Worm (Caenorhabditis elegans): Measurements from ENCODE around the gene ipp-5.
A peak's percentile ranks its signal among the peaks of the same experiment; 100 is the strongest.

Gene ipp-5

DNA sequence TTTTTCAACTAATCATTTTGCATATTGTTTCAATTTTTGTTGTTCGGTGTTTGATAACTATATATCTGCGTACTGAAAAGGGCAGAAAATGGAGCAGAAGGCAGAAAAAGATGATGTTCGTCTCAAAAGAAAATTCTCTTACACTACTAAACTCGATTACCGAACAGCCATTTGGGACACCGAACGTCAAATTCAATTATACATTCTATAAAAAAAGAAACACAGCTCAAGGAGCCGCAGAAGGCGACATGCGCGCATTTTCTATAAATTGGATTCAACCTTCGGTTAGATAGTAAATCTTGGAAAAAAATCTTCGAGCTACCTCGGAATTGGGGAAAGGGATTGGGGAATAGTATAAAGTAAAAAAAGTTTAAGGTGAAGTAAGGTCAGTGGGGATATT, 48.0 kb upstream of the ipp-5 start:
- TF ChIP-seq unc-62 (GFP tag; optimal IDR thresholded peaks at IDR 0.05) (no peak), ztf-3 (GFP tag; optimal IDR thresholded peaks at IDR 0.05) (no peak), aptf-3 (GFP tag; IDR thresholded peaks at IDR 0.05) (no peak), rcor-1 (GFP tag; IDR thresholded peaks at IDR 0.05) (no peak)

DNA sequence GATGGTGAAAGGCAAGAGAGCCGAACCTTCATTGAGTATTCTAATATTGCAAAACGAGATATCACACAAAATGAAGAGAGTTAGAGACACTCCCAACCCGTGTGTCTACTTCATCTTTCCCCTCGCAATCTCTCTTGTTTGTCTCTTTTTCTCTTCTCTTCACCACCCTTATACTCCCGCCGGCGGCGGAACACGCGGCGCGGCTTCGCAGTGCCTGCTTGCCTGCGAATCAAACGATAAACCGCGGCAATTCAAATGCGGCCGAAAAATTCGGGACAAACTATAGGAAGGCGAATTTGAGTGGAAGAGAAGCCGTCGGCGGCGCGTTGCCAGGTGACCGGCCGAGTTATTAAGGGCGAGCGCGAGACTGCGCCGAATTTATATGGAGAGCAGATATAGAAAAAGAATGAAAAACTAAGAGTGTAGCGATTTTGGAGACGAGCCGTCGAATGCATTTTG, 46.7 kb upstream of the ipp-5 start, which contains the start of gene klp-13:
klp-13 (plus strand) TSS at position 409 of the 459 bp plus-strand sequence.
- TF ChIP-seq hlh-12 (tag; optimal IDR thresholded peaks at IDR 0.05) (no peak), pha-4 (tag; optimal IDR thresholded peaks at IDR 0.05) (no peak), B0261.1 (tag; optimal IDR thresholded peaks at IDR 0.05) (no peak), madf-10 (tag; optimal IDR thresholded peaks at IDR 0.05) (peak; percentile 98), ekl-4 (GFP tag; IDR thresholded peaks at IDR 0.05) (peak; percentile 81), lsy-27 (tag; optimal IDR thresholded peaks at IDR 0.05; ENCODE audit: borderline replicate concordance, insufficient read depth) (no peak), bed-1 (GFP tag; IDR thresholded peaks at IDR 0.05) (no peak), him-1 (tag; optimal IDR thresholded peaks at IDR 0.05) (no peak), ztf-18 (tag; optimal IDR thresholded peaks at IDR 0.05) (peak; percentile 30), ceh-58 (GFP tag; IDR thresholded peaks at IDR 0.05) (no peak), efl-1 (GFP tag; optimal IDR thresholded peaks at IDR 0.05) (peak; percentile 70), dox-1 (GFP tag; IDR thresholded peaks at IDR 0.05) (peak; percentile 65; the same call in 1 of the 2 replicates), tlf-1 (GFP tag; optimal IDR thresholded peaks at IDR 0.05) (no peak), K12H6.12 (tag; optimal IDR thresholded peaks at IDR 0.05) (peak; percentile 90), C17E4.6 (GFP tag; IDR thresholded peaks at IDR 0.05) (no peak), F52B5.7 (tag; optimal IDR thresholded peaks at IDR 0.05) (no peak), snpc-3.4 (tag; optimal IDR thresholded peaks at IDR 0.05) (no peak), hsf-1 (GFP tag; IDR thresholded peaks at IDR 0.05) (no peak), C06A6.2 (GFP tag; conservative IDR thresholded peaks at IDR 0.05) (no peak), F10E7.11 (tag; optimal IDR thresholded peaks at IDR 0.05) (no peak), snpc-1.3 (tag; optimal IDR thresholded peaks at IDR 0.05; ENCODE audit: insufficient read depth) (no peak), lin-40 (tag; optimal IDR thresholded peaks at IDR 0.05) (peak; percentile 78), Y56A3A.18 (GFP tag; IDR thresholded peaks at IDR 0.05) (no peak), nhr-179 (tag; optimal IDR thresholded peaks at IDR 0.05) (no peak), madf-3 (GFP tag; IDR thresholded peaks at IDR 0.05) (peak; percentile 89), cebp-2 (GFP tag; IDR thresholded peaks at IDR 0.05) (no peak), ztf-3 (GFP tag; optimal IDR thresholded peaks at IDR 0.05) (no peak), lin-35 (GFP tag; optimal IDR thresholded peaks at IDR 0.05) (peak in 1 of 3 experiments; percentile 83), B0336.3 (GFP tag; IDR thresholded peaks at IDR 0.05) (no peak; the same call in 1 of the 2 replicates), T07F8.4 (tag; optimal IDR thresholded peaks at IDR 0.05) (no peak), mcd-1 (GFP tag; IDR thresholded peaks at IDR 0.05) (peak; percentile 60), rpc-1 (optimal IDR thresholded peaks at IDR 0.05) (no peak), rpc-1 (tag; optimal IDR thresholded peaks at IDR 0.05) (no peak), attf-6 (GFP tag; IDR thresholded peaks at IDR 0.05) (no peak), F33H1.4 (GFP tag; IDR thresholded peaks at IDR 0.05) (no peak), sdz-38 (tag; optimal IDR thresholded peaks at IDR 0.05) (no peak), mel-28 (tag; optimal IDR thresholded peaks at IDR 0.05; ENCODE audit: borderline replicate concordance) (no peak), sea-2 (GFP tag; IDR thresholded peaks at IDR 0.05) (no peak), aptf-3 (GFP tag; IDR thresholded peaks at IDR 0.05) (no peak), Y79H2A.3 (GFP tag; conservative IDR thresholded peaks at IDR 0.05) (no peak), tbx-9 (tag; optimal IDR thresholded peaks at IDR 0.05; ENCODE audit: borderline replicate concordance) (no peak), egrh-3 (GFP tag; IDR thresholded peaks at IDR 0.05) (no peak; the same call in 1 of the 2 replicates), lir-1 (GFP tag; conservative IDR thresholded peaks at IDR 0.05) (no peak), madf-6 (GFP tag; IDR thresholded peaks at IDR 0.05) (peak; percentile 61; the same call in 1 of the 2 replicates), hmg-1.2 (GFP tag; IDR thresholded peaks at IDR 0.05) (peak; percentile 87), dpl-1 (GFP tag; optimal IDR thresholded peaks at IDR 0.05) (peak; percentile 51)

Measured in whole organism, young adult.